Worm (Caenorhabditis elegans) whole organism, early embryonic: ENCODE data around the gene pdzd-8.

Experiments
- ama-1 ChIP-seq: fragments of 150-350 bp; optimal IDR thresholded peaks from 2 replicates; lab custom pipeline; 2014
- flt-1 ChIP-seq: fragments of 200-800 bp; sonication (Bioruptor generic); IDR thresholded peaks from 2 replicates; pipeline ENCODE4 v1.3.6; 2022; ENCODE audit warnings: missing genetic modification characterization, missing compliant biosample characterization
- hnd-1 ChIP-seq: sonication (generic microtip); optimal IDR thresholded peaks from 2 replicates; lab custom pipeline; 2016; ENCODE audit warnings: missing genetic modification characterization, missing compliant biosample characterization
- tra-4 ChIP-seq: sonication (generic microtip); optimal IDR thresholded peaks from 2 replicates; lab custom pipeline; 2017; ENCODE audit warnings: missing genetic modification characterization, missing compliant biosample characterization

DNA sequence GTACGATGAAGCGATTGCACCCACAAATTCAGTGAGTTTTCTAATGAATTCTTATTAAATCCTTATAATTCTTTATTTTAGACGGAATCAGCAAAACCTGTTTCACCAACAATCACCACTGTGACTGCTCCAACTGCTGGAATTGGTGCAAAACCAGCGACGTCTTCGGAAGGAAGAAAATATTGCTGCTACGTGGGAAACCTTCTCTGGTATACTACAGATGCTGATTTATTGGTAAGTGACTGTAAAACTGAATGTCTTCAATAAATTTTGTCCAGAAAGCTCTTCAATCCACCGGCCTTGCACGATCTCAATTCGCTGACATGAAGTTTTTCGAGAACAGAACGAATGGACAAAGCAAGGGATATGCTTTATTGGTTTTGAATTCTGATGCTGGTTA lies 48.8 kb upstream of the pdzd-8 start:
- no peak for TF ChIP-seq ama-1 (lab: Kevin White, UChicago)
- no peak for TF ChIP-seq tra-4
- TF ChIP-seq flt-1: no peak
- no peak for TF ChIP-seq hnd-1 (tag; lab: Kevin White, UChicago)
